Worm (Caenorhabditis elegans) whole organism, early embryonic: ENCODE measurements around the gene cutl-1.

Experiments
- B0310.2 ChIP-seq: sonication (generic microtip); optimal IDR thresholded peaks from 2 replicates; lab custom pipeline; 2016; ENCODE audit warnings: mild to moderate bottlenecking, missing genetic modification characterization, missing compliant biosample characterization
- hmg-4 ChIP-seq: fragments of 200-800 bp; sonication (Bioruptor generic); optimal IDR thresholded peaks from 2 replicates; lab custom pipeline; 2018; ENCODE audit warnings: mild to moderate bottlenecking, missing genetic modification characterization, missing compliant biosample characterization
- pes-1 ChIP-seq: fragments of 200-800 bp; sonication (Bioruptor generic); IDR thresholded peaks from 2 replicates; pipeline ENCODE4 v1.3.6; 2022; ENCODE audit warnings: missing genetic modification reagents, missing genetic modification characterization, missing compliant biosample characterization

- TF ChIP-seq B0310.2 (tag; lab: Kevin White, UChicago), result no peak
- TF ChIP-seq hmg-4, result no peak
- no peak for TF ChIP-seq pes-1 (GFP tag; lab: Robert Waterston, UW)
Observed at ce11 chrV:13360254-13360653, 45.7 kb downstream of the cutl-1 start, which contains the start of gene F32H5.4.
